Fruit fly (Drosophila melanogaster) whole organism: Measurements from ENCODE around the gene Eno.

Experiments
- pan ChIP-seq: fragments of >200 bp; optimal IDR thresholded peaks from 2 replicates; lab custom pipeline; 2017
- usp ChIP-seq: fragments of >200 bp; optimal IDR thresholded peaks from 2 replicates; lab custom pipeline; 2017; ENCODE audit warnings: missing biosample characterization, missing genetic modification characterization, mixed read lengths

DNA sequence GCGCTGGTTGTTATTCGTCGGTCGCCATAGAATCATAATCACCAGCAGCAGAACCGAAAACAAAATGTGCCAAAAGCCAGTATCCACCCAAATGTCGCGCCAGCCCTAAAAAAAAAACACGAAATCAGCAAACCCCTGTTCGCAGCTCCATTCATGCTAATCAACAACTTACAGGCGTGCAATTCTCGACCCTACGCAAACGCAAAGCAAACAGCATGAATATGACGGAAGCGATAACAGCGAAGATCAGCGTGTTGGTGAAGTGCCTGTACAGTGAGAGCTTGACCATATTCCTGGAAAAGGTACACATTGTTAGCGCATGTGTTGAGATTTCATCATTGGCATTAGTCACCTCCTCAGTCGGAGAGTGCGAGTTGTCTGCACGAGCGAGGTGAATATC lies 21.3 kb downstream of the Eno start:
- TF ChIP-seq pan (lab: Kevin White, UChicago) (no peak), usp (no peak)
